Worm (Caenorhabditis elegans) whole organism, L3 larva: Measurements from ENCODE around the gene F48G7.9.

ENCODE experiments used
- R02D3.7 ChIP-seq: fragments of 150-350 bp; optimal IDR thresholded peaks from 2 replicates; lab custom pipeline; 2014; ENCODE audit warnings: missing biosample characterization, missing genetic modification characterization
- ZK546.5 ChIP-seq: sonication (generic microtip); optimal IDR thresholded peaks from 2 replicates; lab custom pipeline; 2017; ENCODE audit warnings: missing biosample characterization, missing genetic modification characterization
- ceh-82 ChIP-seq: fragments of 150-350 bp; optimal IDR thresholded peaks from 2 replicates; lab custom pipeline; 2014; ENCODE audit warnings: missing biosample characterization, missing genetic modification characterization
- ceh-9 ChIP-seq: sonication (generic microtip); optimal IDR thresholded peaks from 2 replicates; lab custom pipeline; 2018; ENCODE audit warnings: missing biosample characterization, missing genetic modification characterization
- daf-12 ChIP-seq: fragments of 150-350 bp; optimal IDR thresholded peaks from 2 replicates; lab custom pipeline; 2014; ENCODE audit warnings: missing biosample characterization, missing genetic modification reagents, missing genetic modification characterization
- egl-27 ChIP-seq: sonication (generic microtip); optimal IDR thresholded peaks from 4 replicates; lab custom pipeline; 2017; ENCODE audit warnings: missing biosample characterization, missing genetic modification reagents, missing genetic modification characterization
- egl-5 ChIP-seq: fragments of 150-350 bp; optimal IDR thresholded peaks from 2 replicates; lab custom pipeline; 2017; ENCODE audit warnings: missing biosample characterization, missing genetic modification reagents, missing genetic modification characterization, inconsistent platforms
- elt-1 ChIP-seq: fragments of 150-350 bp; optimal IDR thresholded peaks from 2 replicates; lab custom pipeline; 2014; ENCODE audit warnings: missing biosample characterization, missing genetic modification characterization
- elt-2 ChIP-seq: sonication (generic microtip); optimal IDR thresholded peaks from 2 replicates; lab custom pipeline; 2016; ENCODE audit warnings: missing genetic modification reagents, mild to moderate bottlenecking, missing genetic modification characterization, missing compliant biosample characterization
- elt-3 ChIP-seq, 3 experiments: fragments of 150-350 bp in 1 of 3; sonication (generic microtip) in 2 of 3; optimal IDR thresholded peaks; 2 replicates in 2 of 3; 4 replicates in 1 of 3; lab custom pipeline; 2014 to 2017; ENCODE audit warnings: missing biosample characterization in 3 of 3, missing genetic modification characterization in 3 of 3
- eor-1 ChIP-seq, 2 experiments: fragments of 150-350 bp; optimal IDR thresholded peaks; 2 replicates each; lab custom pipeline; 2014 to 2018; ENCODE audit warnings: missing biosample characterization in 2 of 2, missing genetic modification characterization in 2 of 2
- fkh-10 ChIP-seq: sonication (generic microtip); optimal IDR thresholded peaks from 2 replicates; lab custom pipeline; 2017; ENCODE audit warnings: missing biosample characterization, missing genetic modification reagents, missing genetic modification characterization
- fos-1 ChIP-seq: fragments of 150-350 bp; optimal IDR thresholded peaks from 2 replicates; lab custom pipeline; 2014; ENCODE audit warnings: missing biosample characterization, missing genetic modification characterization
- lin-15B ChIP-seq: fragments of 150-350 bp; optimal IDR thresholded peaks from 2 replicates; lab custom pipeline; 2014; ENCODE audit warnings: missing biosample characterization, missing genetic modification characterization
- lsy-12 ChIP-seq: sonication (generic microtip); optimal IDR thresholded peaks from 2 replicates; lab custom pipeline; 2016; ENCODE audit warnings: mild to moderate bottlenecking, missing genetic modification characterization, missing compliant biosample characterization
- mdl-1 ChIP-seq: fragments of 150-350 bp; optimal IDR thresholded peaks from 2 replicates; lab custom pipeline; 2014; ENCODE audit warnings: missing biosample characterization, missing genetic modification characterization
- mml-1 ChIP-seq: fragments of 150-350 bp; sonication (generic microtip); optimal IDR thresholded peaks from 3 replicates; lab custom pipeline; 2014; ENCODE audit warnings: missing biosample characterization, missing genetic modification characterization
- nfya-1 ChIP-seq: sonication (generic microtip); optimal IDR thresholded peaks from 2 replicates; lab custom pipeline; 2017; ENCODE audit warnings: missing genetic modification characterization, mild to moderate bottlenecking, missing compliant biosample characterization, antibody characterized with exemption, moderate library complexity; ENCODE audit not compliant: insufficient read depth
- nhr-23 ChIP-seq: fragments of 150-350 bp; optimal IDR thresholded peaks from 2 replicates; lab custom pipeline; 2014; ENCODE audit warnings: missing biosample characterization, missing genetic modification reagents, missing genetic modification characterization
- nhr-237 ChIP-seq: fragments of 150-350 bp; optimal IDR thresholded peaks from 2 replicates; lab custom pipeline; 2014; ENCODE audit warnings: missing biosample characterization, missing genetic modification characterization
- nhr-25 ChIP-seq: sonication (generic microtip); optimal IDR thresholded peaks from 2 replicates; lab custom pipeline; 2017; ENCODE audit warnings: missing biosample characterization, missing genetic modification characterization
- nhr-28 ChIP-seq: fragments of 150-350 bp; optimal IDR thresholded peaks from 2 replicates; lab custom pipeline; 2014; ENCODE audit warnings: missing biosample characterization, missing genetic modification characterization
- nhr-43 ChIP-seq: sonication (generic microtip); optimal IDR thresholded peaks from 2 replicates; lab custom pipeline; 2016; ENCODE audit warnings: mild to moderate bottlenecking, missing genetic modification characterization, missing compliant biosample characterization; ENCODE audit not compliant: poor library complexity, severe bottlenecking
- nhr-67 ChIP-seq: fragments of 150-350 bp; optimal IDR thresholded peaks from 2 replicates; lab custom pipeline; 2014; ENCODE audit warnings: missing biosample characterization, missing genetic modification characterization
- nhr-77 ChIP-seq: fragments of 150-350 bp; optimal IDR thresholded peaks from 2 replicates; lab custom pipeline; 2014; ENCODE audit warnings: missing biosample characterization, missing genetic modification characterization
- pha-4 ChIP-seq: fragments of 150-350 bp; optimal IDR thresholded peaks from 2 replicates; lab custom pipeline; 2014; ENCODE audit warnings: missing biosample characterization, missing genetic modification reagents, missing genetic modification characterization
- pqm-1 ChIP-seq: fragments of 150-350 bp; optimal IDR thresholded peaks from 2 replicates; lab custom pipeline; 2017; ENCODE audit warnings: missing biosample characterization, missing genetic modification characterization, inconsistent platforms
- sea-2 ChIP-seq: fragments of 150-350 bp; sonication (generic microtip); optimal IDR thresholded peaks from 4 replicates; lab custom pipeline; 2014; ENCODE audit warnings: missing biosample characterization, missing genetic modification reagents, missing genetic modification characterization
- skn-1 ChIP-seq: fragments of 150-350 bp; optimal IDR thresholded peaks from 2 replicates; lab custom pipeline; 2014; ENCODE audit warnings: missing biosample characterization, missing genetic modification characterization
- snpc-4 ChIP-seq: fragments of 150-350 bp; optimal IDR thresholded peaks from 2 replicates; lab custom pipeline; 2014; ENCODE audit warnings: missing biosample characterization, missing genetic modification characterization
- tbx-2 ChIP-seq: sonication (generic microtip); optimal IDR thresholded peaks from 2 replicates; lab custom pipeline; 2016; ENCODE audit warnings: mild to moderate bottlenecking, missing genetic modification characterization, missing compliant biosample characterization
- unc-39 ChIP-seq: sonication (generic microtip); optimal IDR thresholded peaks from 4 replicates; lab custom pipeline; 2017; ENCODE audit warnings: missing biosample characterization, missing genetic modification characterization
- unc-62 ChIP-seq: fragments of 150-350 bp; sonication (generic microtip); optimal IDR thresholded peaks from 4 replicates; lab custom pipeline; 2014; ENCODE audit warnings: missing biosample characterization, missing genetic modification reagents, missing genetic modification characterization
- zag-1 ChIP-seq: fragments of 150-350 bp; optimal IDR thresholded peaks from 2 replicates; lab custom pipeline; 2014; ENCODE audit warnings: missing biosample characterization, missing genetic modification characterization
- ztf-4 ChIP-seq: fragments of 150-350 bp; optimal IDR thresholded peaks from 2 replicates; lab custom pipeline; 2014; ENCODE audit warnings: missing biosample characterization, missing genetic modification characterization

F48G7.9 gene

DNA sequence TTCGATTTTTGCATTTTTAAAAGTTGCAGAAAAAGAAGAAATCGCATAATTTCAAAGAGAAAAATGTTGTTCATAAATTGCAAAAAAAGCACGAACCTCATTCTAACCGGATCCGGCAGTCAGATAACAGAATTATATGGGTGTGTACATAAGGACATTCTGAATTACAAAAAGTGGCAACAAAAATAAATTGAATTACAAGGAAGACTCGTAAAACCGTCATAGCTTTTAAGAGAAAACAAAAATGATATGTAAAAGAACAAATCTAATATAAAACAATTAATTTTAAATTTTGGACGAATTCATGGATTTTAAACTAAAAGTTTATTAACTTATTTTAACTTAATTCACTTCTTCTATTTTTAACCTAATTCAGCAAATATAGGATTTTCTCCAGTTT, 31.8 kb upstream of the F48G7.9 start, which contains the start of gene F31F4.17:
Gene F31F4.17, minus strand, starts transcription at position 101 of the 400 bp plus-strand sequence.
- TF ChIP-seq tbx-2 (tag; lab: Kevin White, UChicago) (no peak), nhr-23 (tag; lab: Kevin White, UChicago) (no peak), lin-15B (tag; lab: Kevin White, UChicago) (no peak), mml-1 (tag; lab: Kevin White, UChicago) (no peak), snpc-4 (no peak), egl-5 (tag; lab: Kevin White, UChicago) (no peak), ceh-82 (no peak), fkh-10 (GFP tag; lab: Kevin White, UChicago) (no peak), elt-1 (tag; lab: Kevin White, UChicago) (no peak), eor-1 (tag; optimal IDR thresholded peaks at IDR 0.05; lab: Kevin White, UChicago) (no peak)

DNA sequence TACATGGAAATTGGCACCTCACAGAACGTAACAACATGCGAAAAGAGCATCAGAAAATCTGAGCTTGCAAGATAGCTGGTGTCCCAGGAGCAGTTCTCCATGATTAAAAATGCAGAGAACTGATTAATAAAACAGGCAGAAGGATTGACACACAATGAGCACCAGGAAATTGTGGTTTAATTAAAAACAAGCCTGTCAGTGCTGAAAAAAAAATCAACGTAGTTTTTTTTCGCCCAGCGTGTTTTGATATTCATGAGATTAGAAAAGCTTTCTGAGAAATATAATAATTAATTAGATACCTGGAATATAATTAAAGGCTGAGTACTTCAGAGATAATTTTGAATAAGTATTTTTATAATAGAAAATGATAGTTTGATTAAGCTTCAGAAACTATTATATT, 29.3 kb upstream of the F48G7.9 start, which contains the start of gene srh-246:
Gene srh-246, minus strand, starts transcription at position 101 of the 400 bp plus-strand sequence.
- TF ChIP-seq elt-2, result no peak
- TF ChIP-seq zag-1, result no peak
- no peak for TF ChIP-seq lin-15B (tag; lab: Kevin White, UChicago)
- no peak for TF ChIP-seq mdl-1 (tag; lab: Kevin White, UChicago)
- TF ChIP-seq ztf-4 (tag; lab: Kevin White, UChicago), result no peak
- TF ChIP-seq nhr-23 (tag; lab: Kevin White, UChicago), result no peak
- TF ChIP-seq nhr-43, result no peak
- TF ChIP-seq sea-2, result no peak
- TF ChIP-seq nhr-237 (tag; lab: Kevin White, UChicago), result no peak
- TF ChIP-seq unc-39, result no peak
- TF ChIP-seq R02D3.7, result no peak

DNA sequence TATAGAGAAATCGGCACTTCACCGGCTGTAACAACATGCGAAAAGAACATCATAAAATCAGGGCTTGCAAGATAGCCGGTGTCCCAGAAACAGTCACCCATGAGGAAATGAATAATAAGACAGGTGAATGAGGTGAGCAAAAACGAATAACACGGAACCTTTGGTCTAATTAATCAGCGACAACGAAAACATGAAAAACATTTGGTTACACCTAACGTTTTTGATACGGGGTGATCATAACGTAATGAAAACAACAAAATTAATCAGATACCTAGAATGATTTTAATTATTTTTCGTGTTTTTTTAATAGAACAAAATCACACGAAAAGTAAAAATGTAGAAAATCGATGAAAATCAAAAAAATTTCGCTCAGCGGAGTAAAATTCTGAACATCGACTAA, 27.4 kb upstream of the F48G7.9 start, which contains the start of gene srh-245:
Gene srh-245, minus strand, starts transcription at position 101 of the 400 bp plus-strand sequence.
- TF ChIP-seq nhr-28 (tag; lab: Kevin White, UChicago), result no peak
- no peak for TF ChIP-seq nhr-67 (tag; lab: Kevin White, UChicago)
- no peak for TF ChIP-seq elt-3 (tag; optimal IDR thresholded peaks at IDR 0.05; lab: Kevin White, UChicago)
- TF ChIP-seq nfya-1 (tag; lab: Kevin White, UChicago), result no peak
- TF ChIP-seq sea-2, result no peak

DNA sequence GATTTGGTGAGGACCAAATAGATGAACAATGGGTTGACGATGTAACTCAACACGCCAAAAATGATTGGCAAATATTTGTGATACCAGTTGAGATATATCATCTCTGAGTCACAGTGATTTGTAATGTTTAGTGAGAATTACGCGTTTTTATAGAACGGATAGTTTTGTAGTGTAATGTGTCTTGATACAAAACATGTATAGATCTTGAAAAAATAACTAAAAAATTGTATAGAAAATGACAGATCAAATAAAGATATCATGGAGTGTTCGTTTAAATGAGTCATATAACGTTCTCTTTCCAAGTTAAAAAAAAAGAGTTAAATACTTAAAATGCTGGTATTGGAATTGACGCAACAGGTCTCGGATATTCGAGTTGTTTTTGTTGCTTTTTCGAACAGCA, 26.0 kb upstream of the F48G7.9 start, which contains the start of gene srj-6:
Gene srj-6, minus strand, starts transcription at position 101 of the 400 bp plus-strand sequence.
- TF ChIP-seq pha-4 (tag; lab: Kevin White, UChicago) (no peak), mdl-1 (tag; lab: Kevin White, UChicago) (no peak), nhr-77 (tag; lab: Kevin White, UChicago) (no peak), nhr-28 (tag; lab: Kevin White, UChicago) (no peak), ceh-9 (tag; lab: Kevin White, UChicago) (no peak), elt-2 (no peak), fos-1 (tag; lab: Kevin White, UChicago) (no peak), lsy-12 (tag; lab: Kevin White, UChicago) (no peak), elt-1 (tag; lab: Kevin White, UChicago) (no peak), nhr-23 (tag; lab: Kevin White, UChicago) (no peak), ZK546.5 (tag; lab: Kevin White, UChicago) (no peak), ceh-82 (no peak), daf-12 (tag; lab: Kevin White, UChicago) (no peak), unc-39 (no peak)

DNA sequence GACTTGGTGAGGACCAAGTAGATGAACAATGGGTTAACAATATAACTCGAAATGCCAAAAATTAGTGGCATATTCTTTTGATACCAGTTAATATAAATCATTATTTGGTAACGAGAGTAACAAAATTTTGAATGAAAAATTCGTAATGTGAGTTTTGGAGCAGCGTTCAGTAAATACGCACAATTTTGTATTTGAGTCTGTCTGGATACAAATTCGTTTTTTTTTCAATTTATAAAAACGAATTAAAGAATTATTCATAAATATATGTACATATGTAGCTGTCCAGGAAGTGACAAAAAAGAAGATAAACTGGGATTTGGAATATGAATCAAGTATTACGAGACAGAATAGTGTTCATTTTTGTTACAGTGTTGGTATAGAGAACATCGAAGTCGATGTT, 24.5 kb upstream of the F48G7.9 start, which contains the start of gene srj-5:
Gene srj-5, minus strand, starts transcription at position 101 of the 400 bp plus-strand sequence.
- TF ChIP-seq R02D3.7, result no peak
- TF ChIP-seq unc-62, result no peak
- no peak for TF ChIP-seq ztf-4 (tag; lab: Kevin White, UChicago)
- no peak for TF ChIP-seq eor-1 (tag; optimal IDR thresholded peaks at IDR 0.05; lab: Kevin White, UChicago)
- TF ChIP-seq nhr-25, result no peak
- TF ChIP-seq skn-1 (tag; lab: Kevin White, UChicago), result no peak
- no peak for TF ChIP-seq zag-1
- TF ChIP-seq egl-27 (tag; lab: Kevin White, UChicago), result no peak
- TF ChIP-seq pqm-1 (tag; lab: Kevin White, UChicago), result no peak
